Worm (Caenorhabditis elegans): Measurements from ENCODE around the gene R11F4.2.

DNA sequence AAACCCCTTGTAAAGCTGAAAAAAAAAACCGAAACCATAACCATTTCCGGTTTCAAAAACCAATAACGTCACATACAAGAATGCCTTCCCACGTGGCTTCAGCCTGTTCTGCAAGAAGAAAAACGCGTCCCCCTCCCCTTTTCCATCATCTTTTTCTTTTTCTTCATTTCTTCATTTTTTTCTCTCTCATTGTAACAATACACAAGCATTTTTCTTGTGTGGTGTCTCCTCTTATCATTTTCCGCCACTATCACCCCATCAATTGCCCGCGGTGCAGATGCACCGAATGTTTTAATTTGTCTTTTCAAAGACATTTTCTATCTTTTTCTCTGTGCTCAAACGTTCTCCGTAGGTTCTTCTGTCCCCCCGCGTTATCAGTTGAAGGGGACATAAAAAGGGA lies 6.3 kb downstream of the R11F4.2 start:
- TF ChIP-seq ztf-23 (GFP tag; IDR thresholded peaks at IDR 0.05), result no peak
- TF ChIP-seq ref-1 (GFP tag; conservative IDR thresholded peaks at IDR 0.05), result no peak
- no peak for TF ChIP-seq T22C8.4 (GFP tag; IDR thresholded peaks at IDR 0.05)
- no peak for TF ChIP-seq flt-1 (GFP tag; IDR thresholded peaks at IDR 0.05)
